Fruit fly (Drosophila melanogaster): ENCODE measurements around the gene Blos2.

Gene Blos2

DNA sequence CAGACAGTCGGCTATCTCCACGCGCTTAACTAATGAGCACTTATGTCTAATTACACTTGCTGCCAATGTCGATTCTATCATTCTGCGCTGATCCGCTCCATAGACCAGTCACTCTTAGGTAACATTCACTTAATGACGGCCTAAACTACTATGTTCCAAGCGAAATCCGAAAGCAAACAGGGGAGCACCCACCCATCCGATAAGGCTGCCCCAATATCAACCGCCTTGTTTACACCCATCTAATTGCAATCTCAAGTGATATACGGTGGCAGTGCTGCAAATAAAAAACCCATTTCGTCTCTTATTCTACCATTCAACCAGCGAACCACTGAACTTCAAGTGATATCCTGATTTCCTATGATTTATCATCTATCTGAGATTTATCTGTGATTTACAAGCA is 12.0 kb upstream of the Blos2 start (continued):
- TF ChIP-seq fd64A (GFP tag; optimal IDR thresholded peaks at IDR 0.05): peak; percentile 18
- TF ChIP-seq Jarid2 (GFP tag; optimal IDR thresholded peaks at IDR 0.05): peak; percentile 21
- peak; percentile 61 for TF ChIP-seq CrebB (tag; optimal IDR thresholded peaks at IDR 0.05)
- no peak for TF ChIP-seq B-H1 (GFP tag; IDR thresholded peaks at IDR 0.05)
- TF ChIP-seq pb (GFP tag; optimal IDR thresholded peaks at IDR 0.05): no peak
- TF ChIP-seq CG18599 (GFP tag; optimal IDR thresholded peaks at IDR 0.05): peak; percentile 81
- TF ChIP-seq nom (GFP tag; optimal IDR thresholded peaks at IDR 0.05): no peak
- no peak for TF ChIP-seq CG7745 (tag; optimal IDR thresholded peaks at IDR 0.05)
- TF ChIP-seq CG4404 (GFP tag; IDR thresholded peaks at IDR 0.05): no peak
- TF ChIP-seq so (GFP tag; IDR thresholded peaks at IDR 0.05): no peak
- TF ChIP-seq ind (GFP tag; optimal IDR thresholded peaks at IDR 0.05): no peak
- peak; percentile 42 for TF ChIP-seq Med (GFP tag)
- TF ChIP-seq CG15514 (GFP tag; optimal IDR thresholded peaks at IDR 0.05): peak; percentile 72
- peak; percentile 86 for TF ChIP-seq CG13296 (GFP tag; optimal IDR thresholded peaks at IDR 0.05)
- TF ChIP-seq CG4328 (GFP tag; optimal IDR thresholded peaks at IDR 0.05): peak; percentile 37
- peak; percentile 37 for TF ChIP-seq wek (GFP tag; optimal IDR thresholded peaks at IDR 0.05)
- TF ChIP-seq cwo (GFP tag; optimal IDR thresholded peaks at IDR 0.05): peak; percentile 8
- peak; percentile 36 for TF ChIP-seq CG6854 (GFP tag; optimal IDR thresholded peaks at IDR 0.05)
- TF ChIP-seq CG14014 (GFP tag; IDR thresholded peaks at IDR 0.05): peak; percentile 13; the same call in 1 of the 2 replicates
- peak; percentile 45; the same call in 1 of the 2 replicates for TF ChIP-seq sob (GFP tag; IDR thresholded peaks at IDR 0.05)
- peak; percentile 54 for TF ChIP-seq CG12769 (tag; optimal IDR thresholded peaks at IDR 0.05)
- peak; percentile 51; the same call in 1 of the 2 replicates for TF ChIP-seq rib (GFP tag; IDR thresholded peaks at IDR 0.05)
- TF ChIP-seq CG12659 (GFP tag; optimal IDR thresholded peaks at IDR 0.05): peak; percentile 24
- TF ChIP-seq scrt (GFP tag; optimal IDR thresholded peaks at IDR 0.05): peak; percentile 42
- TF ChIP-seq toy (GFP tag; IDR thresholded peaks at IDR 0.05): no peak
- TF ChIP-seq crp (GFP tag; optimal IDR thresholded peaks at IDR 0.05): no peak
- TF ChIP-seq luna (GFP tag; optimal IDR thresholded peaks at IDR 0.05): peak; percentile 3
- no peak for TF ChIP-seq fru (optimal IDR thresholded peaks at IDR 0.05)
- no peak for TF ChIP-seq eve (GFP tag; optimal IDR thresholded peaks at IDR 0.05)
- TF ChIP-seq CG16779 (GFP tag; IDR thresholded peaks at IDR 0.05): peak; percentile 59; the same call in 1 of the 2 replicates
- peak; percentile 11 for TF ChIP-seq CG2120 (GFP tag; optimal IDR thresholded peaks at IDR 0.05)
- TF ChIP-seq CG15011 (GFP tag; optimal IDR thresholded peaks at IDR 0.05): peak; percentile 32
- TF ChIP-seq CG4707 (GFP tag; optimal IDR thresholded peaks at IDR 0.05): no peak
- TF ChIP-seq CG8359 (GFP tag; optimal IDR thresholded peaks at IDR 0.05; ENCODE audit: borderline replicate concordance): no peak
- TF ChIP-seq Nf-YC (tag; optimal IDR thresholded peaks at IDR 0.05): peak; percentile 51
- peak; percentile 40 for TF ChIP-seq grn (GFP tag; optimal IDR thresholded peaks at IDR 0.05)
- TF ChIP-seq CG8290 (GFP tag; optimal IDR thresholded peaks at IDR 0.05): no peak
- TF ChIP-seq CG8290 (tag; optimal IDR thresholded peaks at IDR 0.05): peak in 1 of 2 experiments; percentile 76
- TF ChIP-seq CG6765 (GFP tag; optimal IDR thresholded peaks at IDR 0.05): peak; percentile 72

DNA sequence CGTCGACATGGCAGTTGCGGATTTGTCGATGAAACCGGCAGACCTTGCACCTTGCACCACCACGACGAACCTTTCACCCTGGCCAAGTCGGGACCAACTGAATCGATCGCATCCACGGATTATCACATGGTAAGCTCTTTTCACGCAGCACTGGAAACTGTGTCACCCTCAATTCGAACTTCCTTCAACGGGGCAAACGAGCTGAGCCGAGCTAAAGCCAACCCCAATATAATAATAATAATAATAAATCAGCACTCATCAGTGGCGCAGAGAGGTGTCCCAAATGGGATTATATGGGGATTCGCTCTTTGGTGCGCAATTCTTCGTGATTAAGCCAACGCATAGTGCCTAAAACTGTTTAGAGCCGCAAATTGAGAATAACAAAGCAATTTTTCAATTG is 10.1 kb upstream of the Blos2 start, which contains the start of gene CG43693:
CG43693 (minus strand) TSS at position 101 of the 400 bp plus-strand sequence.
- TF ChIP-seq hb (GFP tag; IDR thresholded peaks at IDR 0.05; ENCODE audit: partially characterized antibody) (0 out of 3 replicates have a peak, but pooled peaks have one; percentile 41), GATAe (GFP tag; conservative IDR thresholded peaks at IDR 0.05) (no peak)
